Fruit fly (Drosophila melanogaster) whole organism, embryonic: Measurements from ENCODE around the gene mus301.

Experiments
- CG10147 ChIP-seq: fragments of 200-800 bp; sonication (Bioruptor generic); optimal IDR thresholded peaks from 2 replicates; lab custom pipeline; 2019; ENCODE audit warnings: missing biosample characterization, mild to moderate bottlenecking, missing genetic modification characterization, moderate library complexity
- CG10274 ChIP-seq: fragments of 200-800 bp; sonication (Bioruptor generic); optimal IDR thresholded peaks from 3 replicates; lab custom pipeline; 2017; ENCODE audit warnings: missing biosample characterization, mild to moderate bottlenecking, missing genetic modification characterization
- CG10462 ChIP-seq: fragments of 200-800 bp; sonication (Bioruptor generic); optimal IDR thresholded peaks from 2 replicates; lab custom pipeline; 2016; ENCODE audit warnings: missing biosample characterization, missing genetic modification characterization
- CG11085 ChIP-seq: fragments of 200-800 bp; sonication (Bioruptor generic); IDR thresholded peaks from 2 replicates; pipeline ENCODE4 v1.3.6; 2022; ENCODE audit warnings: missing biosample characterization, missing genetic modification characterization
- CG11093 ChIP-seq: fragments of 200-800 bp; sonication (Bioruptor generic); IDR thresholded peaks from 3 replicates; pipeline ENCODE4 v1.3.6; 2022; ENCODE audit warnings: missing biosample characterization, missing genetic modification characterization
- CG13123 ChIP-seq: fragments of 200-800 bp; sonication (Bioruptor generic); optimal IDR thresholded peaks from 2 replicates; lab custom pipeline; 2016; ENCODE audit warnings: missing biosample characterization, missing genetic modification characterization
- CG14667 ChIP-seq: fragments of 200-800 bp; sonication (Bioruptor generic); IDR thresholded peaks from 2 replicates; pipeline ENCODE4 v1.3.6; 2022; ENCODE audit warnings: missing biosample characterization, missing genetic modification characterization
- CG14860 ChIP-seq: fragments of 200-800 bp; sonication (Bioruptor generic); IDR thresholded peaks from 3 replicates; pipeline ENCODE4 v1.3.6; 2022; ENCODE audit warnings: missing biosample characterization, missing genetic modification characterization; ENCODE audit not compliant: partially characterized antibody
- CG16815 ChIP-seq: fragments of 200-800 bp; sonication (Bioruptor generic); optimal IDR thresholded peaks from 3 replicates; lab custom pipeline; 2017; ENCODE audit warnings: missing biosample characterization, mild to moderate bottlenecking, missing genetic modification characterization
- CG17328 ChIP-seq: fragments of 200-800 bp; sonication (Bioruptor generic); IDR thresholded peaks from 2 replicates; pipeline ENCODE4 v1.3.6; 2022; ENCODE audit warnings: missing biosample characterization, missing genetic modification characterization
- CG17361 ChIP-seq: fragments of 200-800 bp; sonication (Bioruptor generic); IDR thresholded peaks from 3 replicates; pipeline ENCODE4 v1.3.6; 2022; ENCODE audit warnings: missing biosample characterization, missing genetic modification characterization
- CG34224 ChIP-seq: fragments of 200-800 bp; sonication (Bioruptor generic); IDR thresholded peaks from 3 replicates; pipeline ENCODE4 v1.3.6; 2022; ENCODE audit warnings: missing biosample characterization, missing genetic modification characterization; ENCODE audit not compliant: partially characterized antibody
- CG34376 ChIP-seq: fragments of 200-800 bp; sonication (Bioruptor generic); optimal IDR thresholded peaks from 2 replicates; lab custom pipeline; 2018; ENCODE audit warnings: missing biosample characterization, mild to moderate bottlenecking, missing genetic modification characterization
- CG3838 ChIP-seq: fragments of 200-800 bp; sonication (Bioruptor generic); optimal IDR thresholded peaks from 3 replicates; lab custom pipeline; 2016; ENCODE audit warnings: missing biosample characterization, missing genetic modification characterization
- CG4328 ChIP-seq: fragments of 200-800 bp; sonication (Bioruptor generic); optimal IDR thresholded peaks from 3 replicates; lab custom pipeline; 2017; ENCODE audit warnings: missing biosample characterization, missing genetic modification reagents, missing genetic modification characterization
- CG6254 ChIP-seq: fragments of 200-800 bp; sonication (Bioruptor generic); optimal IDR thresholded peaks from 3 replicates; lab custom pipeline; 2017; ENCODE audit warnings: mild to moderate bottlenecking, missing biosample characterization, missing genetic modification reagents, missing genetic modification characterization
- CG6765 ChIP-seq: fragments of 200-800 bp; sonication (Bioruptor generic); optimal IDR thresholded peaks from 3 replicates; lab custom pipeline; 2017; ENCODE audit warnings: missing biosample characterization, mild to moderate bottlenecking, missing genetic modification characterization
- CG7839 ChIP-seq: fragments of 200-800 bp; sonication (Bioruptor generic); optimal IDR thresholded peaks from 3 replicates; lab custom pipeline; 2018; ENCODE audit warnings: missing biosample characterization, mild to moderate bottlenecking, missing genetic modification characterization, moderate library complexity
- D19A ChIP-seq: fragments of 200-800 bp; optimal IDR thresholded peaks from 3 replicates; lab custom pipeline; 2019; ENCODE audit warnings: missing biosample characterization, mild to moderate bottlenecking, missing genetic modification characterization, moderate library complexity
- Fer2 ChIP-seq: fragments of 200-800 bp; sonication (Bioruptor generic); optimal IDR thresholded peaks from 2 replicates; lab custom pipeline; 2018; ENCODE audit warnings: missing biosample characterization, mild to moderate bottlenecking, missing genetic modification characterization, moderate library complexity
- H2.0 ChIP-seq: fragments of 200-800 bp; sonication (Bioruptor generic); IDR thresholded peaks from 2 replicates; pipeline ENCODE4 v1.3.6; 2022; ENCODE audit warnings: missing biosample characterization, missing genetic modification characterization
- HHEX ChIP-seq: fragments of 200-800 bp; sonication (Bioruptor generic); optimal IDR thresholded peaks from 3 replicates; lab custom pipeline; 2017; ENCODE audit warnings: missing biosample characterization, mild to moderate bottlenecking, missing genetic modification characterization, missing genetic modification reagents
- Hand ChIP-seq: fragments of 200-800 bp; sonication (Bioruptor generic); optimal IDR thresholded peaks from 2 replicates; lab custom pipeline; 2017; ENCODE audit warnings: mild to moderate bottlenecking, missing biosample characterization, missing genetic modification reagents, missing genetic modification characterization
- Hey ChIP-seq: fragments of 200-800 bp; sonication (Bioruptor generic); optimal IDR thresholded peaks from 3 replicates; lab custom pipeline; 2018; ENCODE audit warnings: missing biosample characterization, mild to moderate bottlenecking, missing genetic modification characterization
- MBD-R2 ChIP-seq: fragments of 200-800 bp; sonication (Bioruptor generic); IDR thresholded peaks from 2 replicates; pipeline ENCODE4 v1.3.6; 2022; ENCODE audit warnings: missing biosample characterization, missing genetic modification characterization
- Meics ChIP-seq: fragments of 200-800 bp; sonication (Bioruptor generic); optimal IDR thresholded peaks from 2 replicates; lab custom pipeline; 2017; ENCODE audit warnings: missing biosample characterization, mild to moderate bottlenecking, missing genetic modification characterization
- NK7.1 ChIP-seq: fragments of 200-800 bp; sonication (Bioruptor generic); optimal IDR thresholded peaks from 3 replicates; lab custom pipeline; 2016; ENCODE audit warnings: missing biosample characterization, missing genetic modification characterization
- Neu2 ChIP-seq: fragments of 200-800 bp; sonication (Bioruptor generic); optimal IDR thresholded peaks from 3 replicates; lab custom pipeline; 2016; ENCODE audit warnings: missing biosample characterization, missing genetic modification characterization, borderline replicate concordance
- Oaz ChIP-seq: fragments of 200-800 bp; sonication (Bioruptor generic); IDR thresholded peaks from 2 replicates; pipeline ENCODE4 v1.3.6; 2022; ENCODE audit warnings: missing biosample characterization, missing genetic modification characterization
- Sry-β ChIP-seq: fragments of 200-800 bp; sonication (Bioruptor generic); optimal IDR thresholded peaks from 2 replicates; lab custom pipeline; 2018; ENCODE audit warnings: missing biosample characterization, mild to moderate bottlenecking, missing genetic modification characterization, moderate library complexity
- bab2 ChIP-seq: fragments of 200-800 bp; sonication (Bioruptor generic); optimal IDR thresholded peaks from 2 replicates; lab custom pipeline; 2016; ENCODE audit warnings: missing biosample characterization, missing genetic modification characterization
- bbx ChIP-seq: fragments of 200-800 bp; sonication (Bioruptor generic); IDR thresholded peaks from 2 replicates; pipeline ENCODE4 v1.3.6; 2022; ENCODE audit warnings: missing biosample characterization, missing genetic modification characterization; ENCODE audit not compliant: partially characterized antibody
- dpn ChIP-seq, 2 experiments: fragments of 200-800 bp; sonication (Bioruptor generic); optimal IDR thresholded peaks; 3 replicates each; lab custom pipeline; 2016; ENCODE audit warnings: missing biosample characterization in 2 of 2, missing genetic modification characterization in 2 of 2
- ems ChIP-seq: fragments of 200-800 bp; sonication (Bioruptor generic); optimal IDR thresholded peaks from 3 replicates; lab custom pipeline; 2016; ENCODE audit warnings: missing biosample characterization, missing genetic modification characterization
- exex ChIP-seq: fragments of 200-800 bp; sonication (Bioruptor generic); optimal IDR thresholded peaks from 4 replicates; lab custom pipeline; 2018; ENCODE audit warnings: missing biosample characterization, mild to moderate bottlenecking, missing genetic modification characterization, moderate library complexity
- ken ChIP-seq: fragments of 200-800 bp; sonication (Bioruptor generic); IDR thresholded peaks from 3 replicates; pipeline ENCODE4 v1.3.6; 2022; ENCODE audit warnings: missing biosample characterization, missing genetic modification characterization
- lilli ChIP-seq: fragments of 200-800 bp; sonication (Bioruptor generic); optimal IDR thresholded peaks from 3 replicates; lab custom pipeline; 2016; ENCODE audit warnings: missing biosample characterization, missing genetic modification characterization
- maf-S ChIP-seq: fragments of 200-800 bp; sonication (Bioruptor generic); optimal IDR thresholded peaks from 2 replicates; lab custom pipeline; 2016; ENCODE audit warnings: missing biosample characterization, missing genetic modification characterization
- nau ChIP-seq: fragments of 200-800 bp; sonication (Bioruptor generic); optimal IDR thresholded peaks from 3 replicates; lab custom pipeline; 2017; ENCODE audit warnings: missing biosample characterization, mild to moderate bottlenecking, missing genetic modification characterization, missing genetic modification reagents
- pita ChIP-seq: fragments of 200-800 bp; sonication (Bioruptor generic); optimal IDR thresholded peaks from 2 replicates; lab custom pipeline; 2017; ENCODE audit warnings: missing biosample characterization, mild to moderate bottlenecking, missing genetic modification characterization
- rib ChIP-seq: fragments of 200-800 bp; sonication (Bioruptor generic); IDR thresholded peaks from 2 replicates; pipeline ENCODE4 v1.3.6; 2022; ENCODE audit warnings: missing biosample characterization, missing genetic modification characterization
- ro ChIP-seq: fragments of 200-800 bp; sonication (Bioruptor generic); IDR thresholded peaks from 2 replicates; pipeline ENCODE4 v1.3.6; 2022; ENCODE audit warnings: missing biosample characterization, missing genetic modification characterization
- row ChIP-seq: fragments of 200-800 bp; sonication (Bioruptor generic); IDR thresholded peaks from 3 replicates; pipeline ENCODE4 v1.3.6; 2022; ENCODE audit warnings: missing biosample characterization, missing genetic modification characterization
- shn ChIP-seq: fragments of 200-800 bp; sonication (Bioruptor generic); optimal IDR thresholded peaks from 3 replicates; lab custom pipeline; 2016; ENCODE audit warnings: missing biosample characterization, missing genetic modification characterization
- so ChIP-seq: fragments of 200-800 bp; sonication (Bioruptor generic); IDR thresholded peaks from 3 replicates; pipeline ENCODE4 v1.3.6; 2022; ENCODE audit warnings: missing biosample characterization, missing genetic modification characterization
- sug ChIP-seq: fragments of 200-800 bp; optimal IDR thresholded peaks from 2 replicates; lab custom pipeline; 2019; ENCODE audit warnings: missing biosample characterization, mild to moderate bottlenecking, missing genetic modification characterization, moderate library complexity
- toy ChIP-seq: fragments of 200-800 bp; sonication (Bioruptor generic); IDR thresholded peaks from 2 replicates; pipeline ENCODE4 v1.3.6; 2022; ENCODE audit warnings: missing biosample characterization, missing genetic modification characterization
- twi ChIP-seq: fragments of 200-800 bp; optimal IDR thresholded peaks from 2 replicates; lab custom pipeline; 2019; ENCODE audit warnings: missing biosample characterization, mild to moderate bottlenecking, missing genetic modification characterization, moderate library complexity
- wek ChIP-seq: fragments of 200-800 bp; sonication (Bioruptor generic); optimal IDR thresholded peaks from 3 replicates; lab custom pipeline; 2018; ENCODE audit warnings: missing biosample characterization, mild to moderate bottlenecking, missing genetic modification characterization, moderate library complexity
- zfh2 ChIP-seq: fragments of 200-800 bp; sonication (Bioruptor generic); optimal IDR thresholded peaks from 2 replicates; lab custom pipeline; 2016; ENCODE audit warnings: missing biosample characterization, missing genetic modification characterization

Gene mus301

dm6 chr3L:8127712-8128210 is 9.8 kb upstream of the mus301 start, which contains the start of the genes Cds and Uba2 (continued):
- TF ChIP-seq CG14667, result peak; percentile 82
- TF ChIP-seq CG10462, result peak; percentile 83
- TF ChIP-seq sug (tag; lab: Kevin White, UChicago), result peak; percentile 96
- no peak for TF ChIP-seq pita (GFP tag; lab: Kevin White, UChicago)
- no peak for TF ChIP-seq nau (GFP tag; lab: Kevin White, UChicago)
- TF ChIP-seq shn, result peak; percentile 75
- TF ChIP-seq rib, result peak; percentile 87
- peak; percentile 97 for TF ChIP-seq MBD-R2 (GFP tag; lab: Robert Waterston, UW)
- TF ChIP-seq CG34224, result no peak
- TF ChIP-seq CG14860, result no peak
- TF ChIP-seq row, result peak; percentile 97
- peak; percentile 66 for TF ChIP-seq CG10274
- TF ChIP-seq Neu2 (GFP tag; lab: Kevin White, UChicago), result no peak
- TF ChIP-seq Hand (GFP tag; lab: Kevin White, UChicago), result peak; percentile 86
- TF ChIP-seq CG13123, result peak; percentile 91
- peak; percentile 94 for TF ChIP-seq CG17361 (GFP tag; lab: Robert Waterston, UW)
- TF ChIP-seq lilli (GFP tag; lab: Kevin White, UChicago), result peak; percentile 94
- peak; percentile 80 for TF ChIP-seq CG6254 (GFP tag; lab: Kevin White, UChicago)
- peak; percentile 94 for TF ChIP-seq Meics (GFP tag; lab: Kevin White, UChicago)
- peak; percentile 75 for TF ChIP-seq Sry-β (GFP tag; lab: Kevin White, UChicago)
- TF ChIP-seq Fer2, result peak; percentile 95
- no peak for TF ChIP-seq D19A (tag; lab: Kevin White, UChicago)
- TF ChIP-seq bab2, result peak; percentile 84
- TF ChIP-seq CG11093 (GFP tag; lab: Robert Waterston, UW), result peak; percentile 84
- peak; percentile 87 for TF ChIP-seq CG11085 (GFP tag; lab: Robert Waterston, UW)
- peak; percentile 93 for TF ChIP-seq CG4328 (GFP tag; lab: Kevin White, UChicago)
- peak; percentile 82 for TF ChIP-seq twi (tag; lab: Kevin White, UChicago)
- peak; percentile 62 for TF ChIP-seq CG3838 (GFP tag; lab: Kevin White, UChicago)
- TF ChIP-seq CG7839 (tag; lab: Kevin White, UChicago), result peak; percentile 91
- TF ChIP-seq bbx (GFP tag; lab: Robert Waterston, UW), result peak; percentile 57; the same call in 1 of the 2 replicates
- peak; percentile 81 to 96 for TF ChIP-seq dpn (GFP tag; optimal IDR thresholded peaks at IDR 0.05; lab: Kevin White, UChicago)
- TF ChIP-seq ems (GFP tag; lab: Kevin White, UChicago), result peak; percentile 84
- TF ChIP-seq exex (tag; lab: Kevin White, UChicago), result peak; percentile 81
- peak; percentile 79; the same call in 2 of the 3 replicates for TF ChIP-seq so (GFP tag; lab: Robert Waterston, UW)
- peak; percentile 87 for TF ChIP-seq CG16815 (GFP tag; lab: Kevin White, UChicago)
- TF ChIP-seq H2.0, result peak; percentile 86
- peak; percentile 93 for TF ChIP-seq HHEX (GFP tag; lab: Kevin White, UChicago)
- TF ChIP-seq ken (GFP tag; lab: Robert Waterston, UW), result peak; percentile 90
- TF ChIP-seq NK7.1 (GFP tag; lab: Kevin White, UChicago), result peak; percentile 10
- TF ChIP-seq wek (GFP tag; lab: Kevin White, UChicago), result peak; percentile 82
- peak; percentile 89 for TF ChIP-seq CG6765
- TF ChIP-seq CG17328 (GFP tag; lab: Robert Waterston, UW), result peak; percentile 84
- TF ChIP-seq Hey (tag; lab: Kevin White, UChicago), result no peak
- no peak; the same call in none of the 2 replicates for TF ChIP-seq toy (GFP tag; lab: Robert Waterston, UW)
- peak; percentile 83 for TF ChIP-seq Oaz (GFP tag; lab: Robert Waterston, UW)
- TF ChIP-seq zfh2, result peak; percentile 90
- peak; percentile 54 for TF ChIP-seq maf-S (GFP tag; lab: Kevin White, UChicago)
- peak; percentile 93 for TF ChIP-seq CG34376 (GFP tag; lab: Kevin White, UChicago)
- TF ChIP-seq ro (GFP tag; lab: Robert Waterston, UW), result peak; percentile 65
- peak; percentile 93 for TF ChIP-seq CG10147 (GFP tag; lab: Kevin White, UChicago)
